Worm (Caenorhabditis elegans) whole organism, young adult: Measurements from ENCODE around the gene F01F1.2.

ENCODE experiments used
- F39B2.1 ChIP-seq: fragments of 200-800 bp; sonication (Bioruptor generic); IDR thresholded peaks from 2 replicates; pipeline ENCODE4 v1.3.6; 2022; ENCODE audit warnings: missing genetic modification reagents, missing genetic modification characterization, missing compliant biosample characterization
- F49E8.2 ChIP-seq: sonication (generic microtip); optimal IDR thresholded peaks from 3 replicates; lab custom pipeline; 2017; ENCODE audit warnings: missing genetic modification characterization, mild to moderate bottlenecking, missing compliant biosample characterization, antibody characterized with exemption, moderate library complexity; ENCODE audit not compliant: insufficient read depth
- ama-1 ChIP-seq, 3 experiments: fragments of 150-350 bp in 1 of 3; sonication (generic microtip) in 2 of 3; optimal IDR thresholded peaks; 2 replicates each; lab custom pipeline; 2014 to 2018; ENCODE audit warnings: missing biosample characterization in 2 of 3, missing genetic modification characterization in 2 of 3, missing genetic modification reagents in 2 of 3
- ceh-27 ChIP-seq: fragments of 200-800 bp; sonication (Bioruptor generic); optimal IDR thresholded peaks from 2 replicates; lab custom pipeline; 2018; ENCODE audit warnings: mild to moderate bottlenecking, missing genetic modification characterization, moderate library complexity, missing compliant biosample characterization
- dpff-1 ChIP-seq: sonication (generic microtip); optimal IDR thresholded peaks from 2 replicates; lab custom pipeline; 2017; ENCODE audit warnings: mild to moderate bottlenecking, missing genetic modification characterization, missing compliant biosample characterization
- him-1 ChIP-seq: sonication (generic microtip); optimal IDR thresholded peaks from 2 replicates; lab custom pipeline; 2016; ENCODE audit warnings: missing genotype, missing genetic modification reagents, missing genetic modification characterization, missing compliant biosample characterization
- lin-54 ChIP-seq: fragments of 200-800 bp; sonication (Bioruptor generic); optimal IDR thresholded peaks from 2 replicates; lab custom pipeline; 2018; ENCODE audit warnings: mild to moderate bottlenecking, missing genetic modification characterization, missing compliant biosample characterization
- madf-10 ChIP-seq: sonication (generic microtip); optimal IDR thresholded peaks from 2 replicates; lab custom pipeline; 2016; ENCODE audit warnings: mild to moderate bottlenecking, missing genetic modification characterization, missing compliant biosample characterization
- madf-8 ChIP-seq: fragments of 200-800 bp; sonication (Bioruptor generic); conservative IDR thresholded peaks from 2 replicates; pipeline ENCODE4 v1.3.6; 2022; ENCODE audit warnings: missing genetic modification reagents, missing genetic modification characterization, missing compliant biosample characterization
- mcd-1 ChIP-seq: fragments of 200-800 bp; sonication (Bioruptor generic); IDR thresholded peaks from 2 replicates; pipeline ENCODE4 v1.3.6; 2022; ENCODE audit warnings: missing genetic modification reagents, missing genetic modification characterization, missing compliant biosample characterization
- mel-28 ChIP-seq: sonication (generic microtip); optimal IDR thresholded peaks from 2 replicates; lab custom pipeline; 2016; ENCODE audit warnings: borderline replicate concordance, mild to moderate bottlenecking, missing genetic modification characterization, missing compliant biosample characterization
- snpc-4 ChIP-seq, 5 experiments: fragments of 150-350 bp in 1 of 5; sonication (generic microtip) in 4 of 5; optimal IDR thresholded peaks; 2 replicates each; lab custom pipeline; 2014 to 2018; ENCODE audit warnings: missing genetic modification characterization in 5 of 5, missing biosample characterization in 3 of 5, antibody characterized with exemption in 2 of 5, mild to moderate bottlenecking in 2 of 5, missing compliant biosample characterization in 2 of 5, missing genotype in 2 of 5, moderate library complexity in 2 of 5, missing genetic modification reagents in 1 of 5
- tlf-1 ChIP-seq: fragments of 200-800 bp; sonication (Bioruptor generic); optimal IDR thresholded peaks from 2 replicates; lab custom pipeline; 2018; ENCODE audit warnings: mild to moderate bottlenecking, missing genetic modification characterization, missing compliant biosample characterization
- unc-62 ChIP-seq: fragments of 150-350 bp; optimal IDR thresholded peaks from 2 replicates; lab custom pipeline; 2014; ENCODE audit warnings: missing biosample characterization, missing genetic modification reagents, missing genetic modification characterization

DNA sequence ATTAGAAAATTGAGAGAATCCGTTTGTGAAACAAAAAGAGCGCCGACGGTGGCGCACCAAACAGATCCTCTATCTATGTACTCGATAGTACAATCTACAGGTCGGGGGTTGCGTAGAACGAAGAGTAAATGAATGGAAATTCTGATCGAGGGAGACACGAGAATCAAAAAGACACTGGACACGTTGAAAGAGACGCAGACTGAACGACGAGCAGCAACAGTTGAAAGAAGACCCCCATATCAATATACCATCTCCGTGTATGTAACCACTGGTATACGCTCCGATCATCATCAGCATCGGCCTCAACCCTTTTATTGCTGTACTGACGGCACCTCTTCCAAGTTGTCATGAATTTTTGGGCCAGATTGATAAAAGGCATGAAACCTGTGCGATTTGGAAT, 42.1 kb upstream of the F01F1.2 start:
- TF ChIP-seq mcd-1 (GFP tag; lab: Robert Waterston, UW) (no peak), madf-10 (tag; lab: Kevin White, UChicago) (no peak), mel-28 (tag; lab: Kevin White, UChicago) (no peak), unc-62 (GFP tag; lab: Kevin White, UChicago) (no peak), ceh-27 (GFP tag; lab: Kevin White, UChicago) (no peak), F39B2.1 (GFP tag; lab: Robert Waterston, UW) (no peak), ama-1 (optimal IDR thresholded peaks at IDR 0.05; lab: Kevin White, UChicago) (no peak), ama-1 (GFP tag; optimal IDR thresholded peaks at IDR 0.05; lab: Kevin White, UChicago) (no peak), madf-8 (GFP tag; lab: Robert Waterston, UW) (no peak), dpff-1 (no peak), him-1 (tag; lab: Kevin White, UChicago) (no peak), lin-54 (GFP tag; lab: Kevin White, UChicago) (no peak), tlf-1 (GFP tag; lab: Kevin White, UChicago) (no peak), snpc-4 (GFP tag; optimal IDR thresholded peaks at IDR 0.05; lab: Kevin White, UChicago) (no peak), snpc-4 (tag; optimal IDR thresholded peaks at IDR 0.05; lab: Kevin White, UChicago) (no peak), F49E8.2 (tag; lab: Kevin White, UChicago) (no peak)
